Worm (Caenorhabditis elegans): ENCODE results near the gene phy-3.

The phy-3 gene

ce11 chrV:16814541-16815207 is 18.3 kb upstream of the phy-3 start:
- TF ChIP-seq nhr-20 (tag; optimal IDR thresholded peaks at IDR 0.05) (peak; percentile 45), grh-1 (GFP tag; IDR thresholded peaks at IDR 0.05) (no peak), blmp-1 (tag; optimal IDR thresholded peaks at IDR 0.05) (peak; percentile 25), dpl-1 (GFP tag; optimal IDR thresholded peaks at IDR 0.05) (no peak), C16A3.4 (tag; optimal IDR thresholded peaks at IDR 0.05) (no peak), hlh-17 (GFP tag; optimal IDR thresholded peaks at IDR 0.05; ENCODE audit: borderline replicate concordance) (no peak), elt-2 (tag; optimal IDR thresholded peaks at IDR 0.05) (peak; percentile 28), fkh-4 (tag; optimal IDR thresholded peaks at IDR 0.05; ENCODE audit: borderline replicate concordance) (no peak), unc-62 (GFP tag; optimal IDR thresholded peaks at IDR 0.05) (no peak), sox-4 (tag; optimal IDR thresholded peaks at IDR 0.05) (no peak), mep-1 (tag; optimal IDR thresholded peaks at IDR 0.05) (peak; percentile 3), tbx-2 (tag; optimal IDR thresholded peaks at IDR 0.05) (no peak), ces-1 (GFP tag; optimal IDR thresholded peaks at IDR 0.05) (no peak), hlh-4 (tag; optimal IDR thresholded peaks at IDR 0.05) (no peak), Y116A8C.19 (tag; optimal IDR thresholded peaks at IDR 0.05; ENCODE audit: borderline replicate concordance) (no peak), ztf-4 (tag; optimal IDR thresholded peaks at IDR 0.05) (peak; percentile 19), F16B12.6 (tag; optimal IDR thresholded peaks at IDR 0.05) (no peak), nhr-85 (tag) (peak; percentile 86), mab-9 (GFP tag; IDR thresholded peaks at IDR 0.05) (no peak), nhr-77 (tag; optimal IDR thresholded peaks at IDR 0.05) (no peak), swsn-7 (tag; optimal IDR thresholded peaks at IDR 0.05) (no peak), ama-1 (optimal IDR thresholded peaks at IDR 0.05) (peak; percentile 3), lin-35 (GFP tag; optimal IDR thresholded peaks at IDR 0.05) (peak in 1 of 2 experiments; percentile 43), nhr-19 (GFP tag; conservative IDR thresholded peaks at IDR 0.05) (peak; percentile 8; the same call in 1 of the 2 replicates), ztf-11 (tag; optimal IDR thresholded peaks at IDR 0.05) (no peak), elt-3 (tag; optimal IDR thresholded peaks at IDR 0.05) (peak in 3 of 6 experiments; percentile 29 to 66 (median 37)), snu-23 (GFP tag; optimal IDR thresholded peaks at IDR 0.05) (peak; percentile 46), nhr-71 (tag; optimal IDR thresholded peaks at IDR 0.05) (peak; percentile 33), xbp-1 (tag; optimal IDR thresholded peaks at IDR 0.05) (no peak), nhr-47 (tag; optimal IDR thresholded peaks at IDR 0.05) (no peak), mef-2 (tag; optimal IDR thresholded peaks at IDR 0.05) (no peak), nhr-11 (tag; optimal IDR thresholded peaks at IDR 0.05) (no peak)

ce11 chrV:16815261-16815660 is 17.7 kb upstream of the phy-3 start, which contains the start of gene T20B3.1:
T20B3.1 (plus strand) TSS chrV:16815561.
- TF ChIP-seq unc-130 (tag; optimal IDR thresholded peaks at IDR 0.05) (no peak), efl-1 (optimal IDR thresholded peaks at IDR 0.05) (no peak), efl-1 (GFP tag; optimal IDR thresholded peaks at IDR 0.05 in 1 of 2) (peak in 1 of 2 experiments; percentile 73)

- no peak for TF ChIP-seq efl-1 (optimal IDR thresholded peaks at IDR 0.05)
- TF ChIP-seq efl-1 (GFP tag; optimal IDR thresholded peaks at IDR 0.05 in 1 of 2), result peak in 1 of 2 experiments; percentile 12
- peak; percentile 84 for TF ChIP-seq tlp-1 (tag; optimal IDR thresholded peaks at IDR 0.05)
- peak in 2 of 6 experiments; percentile 40 to 72 for TF ChIP-seq elt-3 (tag; optimal IDR thresholded peaks at IDR 0.05)
- TF ChIP-seq alr-1 (tag; optimal IDR thresholded peaks at IDR 0.05; ENCODE audit: borderline replicate concordance), result no peak
- TF ChIP-seq nhr-84 (tag; optimal IDR thresholded peaks at IDR 0.05), result no peak
- peak; percentile 32 for TF ChIP-seq nhr-20 (tag; optimal IDR thresholded peaks at IDR 0.05)
- TF ChIP-seq dpl-1 (GFP tag; optimal IDR thresholded peaks at IDR 0.05), result peak in 1 of 3 experiments; percentile 18
- TF ChIP-seq lin-14 (GFP tag; optimal IDR thresholded peaks at IDR 0.05), result peak; percentile 21
- no peak for TF ChIP-seq snpc-4 (tag; optimal IDR thresholded peaks at IDR 0.05)
- TF ChIP-seq lsy-2 (tag; optimal IDR thresholded peaks at IDR 0.05), result no peak
- peak; percentile 94 for TF ChIP-seq elt-2 (tag; optimal IDR thresholded peaks at IDR 0.05)
- TF ChIP-seq hpl-2 (GFP tag; optimal IDR thresholded peaks at IDR 0.05), result no peak
- TF ChIP-seq fkh-4 (tag; optimal IDR thresholded peaks at IDR 0.05; ENCODE audit: borderline replicate concordance), result no peak
- peak; percentile 27 for TF ChIP-seq nhr-71 (tag; optimal IDR thresholded peaks at IDR 0.05)
- peak in 1 of 2 experiments; percentile 46 for TF ChIP-seq mdl-1 (tag; optimal IDR thresholded peaks at IDR 0.05)
- no peak for TF ChIP-seq nhr-237 (tag; optimal IDR thresholded peaks at IDR 0.05)
- no peak for TF ChIP-seq xbp-1 (tag; optimal IDR thresholded peaks at IDR 0.05)
- no peak for TF ChIP-seq sox-4 (tag; optimal IDR thresholded peaks at IDR 0.05)
- TF ChIP-seq nhr-90 (tag; optimal IDR thresholded peaks at IDR 0.05; ENCODE audit: poor library complexity), result peak; percentile 16
- no peak for TF ChIP-seq sptf-1 (tag; optimal IDR thresholded peaks at IDR 0.05)
- TF ChIP-seq lin-35 (GFP tag; optimal IDR thresholded peaks at IDR 0.05), result peak in 1 of 2 experiments; percentile 48
Observed at ce11 chrV:16816707-16817106, 16.3 kb upstream of the phy-3 start.

Measured in whole organism, L1 larva.